Fruit fly (Drosophila melanogaster): ENCODE results near the gene CG1764.
A peak's percentile ranks its signal among the peaks of the same experiment; 100 is the strongest.

CG1764 gene

dm6 chrX:13273417-13273816 is 28.8 kb downstream of the CG1764 start:
- TF ChIP-seq CG8632 (GFP tag; optimal IDR thresholded peaks at IDR 0.05): no peak
- TF ChIP-seq CG11294 (GFP tag; IDR thresholded peaks at IDR 0.05): no peak
- TF ChIP-seq fd85E (GFP tag; optimal IDR thresholded peaks at IDR 0.05): no peak
- TF ChIP-seq CG11902 (GFP tag; optimal IDR thresholded peaks at IDR 0.05): no peak
- peak; percentile 26; the same call in 1 of the 3 replicates for TF ChIP-seq eg (GFP tag; IDR thresholded peaks at IDR 0.05)
- no peak for TF ChIP-seq CG32006 (GFP tag; optimal IDR thresholded peaks at IDR 0.05)
- TF ChIP-seq Eip78C (GFP tag): peak; percentile 48
- no peak for TF ChIP-seq OdsH (GFP tag; optimal IDR thresholded peaks at IDR 0.05)
- TF ChIP-seq acj6 (GFP tag; optimal IDR thresholded peaks at IDR 0.05): peak; percentile 14
- TF ChIP-seq CG9139 (GFP tag; optimal IDR thresholded peaks at IDR 0.05): no peak
- TF ChIP-seq CG10669 (GFP tag; optimal IDR thresholded peaks at IDR 0.05): peak; percentile 8
- no peak for TF ChIP-seq dsx (GFP tag; optimal IDR thresholded peaks at IDR 0.05; ENCODE audit: poor library complexity, severe bottlenecking)
- TF ChIP-seq CG16779 (tag; optimal IDR thresholded peaks at IDR 0.05): no peak
- no peak for TF ChIP-seq Eip75B (GFP tag; optimal IDR thresholded peaks at IDR 0.05)
- no peak for TF ChIP-seq Ets96B (tag; optimal IDR thresholded peaks at IDR 0.05)
- TF ChIP-seq Ets21C (GFP tag; optimal IDR thresholded peaks at IDR 0.05): no peak
- no peak for TF ChIP-seq CG15336 (GFP tag; IDR thresholded peaks at IDR 0.05)
- no peak for TF ChIP-seq Hr38 (GFP tag; optimal IDR thresholded peaks at IDR 0.05)
- TF ChIP-seq fd59A (GFP tag; optimal IDR thresholded peaks at IDR 0.05): no peak
- no peak for TF ChIP-seq lz (GFP tag; optimal IDR thresholded peaks at IDR 0.05)
- TF ChIP-seq Hr4 (GFP tag; optimal IDR thresholded peaks at IDR 0.05): peak; percentile 28

- TF ChIP-seq achi (GFP tag; optimal IDR thresholded peaks at IDR 0.05): peak; percentile 16
- TF ChIP-seq CG15336 (GFP tag; IDR thresholded peaks at IDR 0.05): peak; percentile 36
- TF ChIP-seq dsx (GFP tag; optimal IDR thresholded peaks at IDR 0.05; ENCODE audit: poor library complexity, severe bottlenecking): no peak
- TF ChIP-seq CG6276 (GFP tag; optimal IDR thresholded peaks at IDR 0.05): peak; percentile 4
- no peak for TF ChIP-seq topi (GFP tag; optimal IDR thresholded peaks at IDR 0.05)
- no peak for TF ChIP-seq esn (GFP tag; optimal IDR thresholded peaks at IDR 0.05)
- TF ChIP-seq pdm3 (GFP tag; optimal IDR thresholded peaks at IDR 0.05): no peak
- TF ChIP-seq Eip78C (GFP tag): peak; percentile 33
- TF ChIP-seq Lpt (GFP tag; optimal IDR thresholded peaks at IDR 0.05): peak; percentile 11
- peak; percentile 21 for TF ChIP-seq CG4318 (GFP tag; optimal IDR thresholded peaks at IDR 0.05)
- TF ChIP-seq CG6163 (GFP tag; IDR thresholded peaks at IDR 0.05): peak; percentile 55; the same call in 2 of the 3 replicates
- no peak for TF ChIP-seq Met (GFP tag; optimal IDR thresholded peaks at IDR 0.05)
- TF ChIP-seq Gug (GFP tag; IDR thresholded peaks at IDR 0.05): peak; percentile 46
- TF ChIP-seq net (GFP tag; optimal IDR thresholded peaks at IDR 0.05): no peak
- TF ChIP-seq Sox102F (GFP tag; optimal IDR thresholded peaks at IDR 0.05): no peak
- TF ChIP-seq Eip75B (GFP tag; optimal IDR thresholded peaks at IDR 0.05): no peak
- TF ChIP-seq CG8119 (GFP tag; IDR thresholded peaks at IDR 0.05): peak; percentile 20; the same call in 1 of the 3 replicates
- no peak for TF ChIP-seq cyc (GFP tag; optimal IDR thresholded peaks at IDR 0.05)
- TF ChIP-seq CG11294 (GFP tag; IDR thresholded peaks at IDR 0.05): 0 out of 2 replicates have a peak, but pooled peaks have one; percentile 6
- TF ChIP-seq Sox15 (GFP tag; optimal IDR thresholded peaks at IDR 0.05): no peak
- peak; percentile 63 for TF ChIP-seq CG32006 (GFP tag; optimal IDR thresholded peaks at IDR 0.05)
- no peak for TF ChIP-seq CG8319 (GFP tag; optimal IDR thresholded peaks at IDR 0.05)
- TF ChIP-seq Eip93F (GFP tag; optimal IDR thresholded peaks at IDR 0.05): peak; percentile 4
Observed at dm6 chrX:13272676-13273233, 29.5 kb downstream of the CG1764 start.

dm6 chrX:13258757-13259067 is 43.5 kb downstream of the CG1764 start, which contains the start of gene comt:
Gene comt (plus strand): TSS chrX:13259021.
- TF ChIP-seq eg (GFP tag; IDR thresholded peaks at IDR 0.05): peak; percentile 76
- no peak for TF ChIP-seq CG6276 (GFP tag; optimal IDR thresholded peaks at IDR 0.05)
- TF ChIP-seq CG34406 (GFP tag; optimal IDR thresholded peaks at IDR 0.05): peak; percentile 40
- TF ChIP-seq Met (GFP tag; optimal IDR thresholded peaks at IDR 0.05): no peak
- TF ChIP-seq CG3032 (tag; optimal IDR thresholded peaks at IDR 0.05): peak; percentile 59
- TF ChIP-seq Lpt (GFP tag; optimal IDR thresholded peaks at IDR 0.05): no peak
- no peak for TF ChIP-seq CG16779 (tag; optimal IDR thresholded peaks at IDR 0.05)
- TF ChIP-seq cyc (GFP tag; optimal IDR thresholded peaks at IDR 0.05): peak; percentile 14
- TF ChIP-seq CG9139 (GFP tag; optimal IDR thresholded peaks at IDR 0.05): no peak
- TF ChIP-seq Ets96B (tag; optimal IDR thresholded peaks at IDR 0.05): peak; percentile 19
- no peak for TF ChIP-seq net (GFP tag; optimal IDR thresholded peaks at IDR 0.05)
- no peak for TF ChIP-seq fd85E (GFP tag; optimal IDR thresholded peaks at IDR 0.05)
- no peak for TF ChIP-seq CG8319 (GFP tag; optimal IDR thresholded peaks at IDR 0.05)
- TF ChIP-seq topi (GFP tag; optimal IDR thresholded peaks at IDR 0.05): no peak
- TF ChIP-seq Blimp-1 (GFP tag; optimal IDR thresholded peaks at IDR 0.05): no peak
- TF ChIP-seq Hr38 (GFP tag; optimal IDR thresholded peaks at IDR 0.05): no peak
- no peak for TF ChIP-seq ss (GFP tag; optimal IDR thresholded peaks at IDR 0.05)
- TF ChIP-seq spab (GFP tag; optimal IDR thresholded peaks at IDR 0.05): no peak
- no peak for TF ChIP-seq Eip75B (GFP tag; optimal IDR thresholded peaks at IDR 0.05)
- TF ChIP-seq CG6163 (GFP tag; IDR thresholded peaks at IDR 0.05): peak; percentile 55; the same call in 2 of the 3 replicates
- no peak for TF ChIP-seq Sox15 (GFP tag; optimal IDR thresholded peaks at IDR 0.05)
- no peak for TF ChIP-seq CG11294 (GFP tag; IDR thresholded peaks at IDR 0.05)
- TF ChIP-seq CG3919 (GFP tag; optimal IDR thresholded peaks at IDR 0.05): no peak
- TF ChIP-seq lz (GFP tag; optimal IDR thresholded peaks at IDR 0.05): no peak
- TF ChIP-seq CG7368 (GFP tag; optimal IDR thresholded peaks at IDR 0.05): no peak
- peak; percentile 63 for TF ChIP-seq CG8119 (GFP tag; IDR thresholded peaks at IDR 0.05)
- peak; percentile 40 for TF ChIP-seq CG6792 (GFP tag; optimal IDR thresholded peaks at IDR 0.05)
